Fruit fly (Drosophila melanogaster): ENCODE data around the gene Hipk.

DNA sequence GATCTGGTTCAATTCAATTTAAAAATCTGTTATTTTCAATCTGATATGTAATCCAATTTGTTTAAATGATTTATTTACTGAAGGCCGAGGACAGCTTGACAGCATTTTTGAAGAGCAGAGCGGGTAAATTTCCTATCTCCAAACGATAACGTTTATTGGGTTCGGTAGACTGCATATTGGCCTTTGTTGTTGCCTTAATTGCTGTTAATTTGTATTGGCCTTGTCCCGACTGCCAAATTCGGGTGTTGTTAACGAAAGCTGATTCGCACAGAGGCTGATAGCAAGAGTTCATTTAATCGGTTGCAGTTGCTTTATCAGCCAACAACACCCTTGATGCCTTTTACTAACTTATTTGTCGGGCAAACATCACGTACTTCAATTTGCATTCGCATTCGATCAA is 58.2 kb downstream of the Hipk start:
- TF ChIP-seq NC2β (GFP tag; optimal IDR thresholded peaks at IDR 0.05): no peak
- no peak for TF ChIP-seq ara (GFP tag; IDR thresholded peaks at IDR 0.05)
- no peak for TF ChIP-seq CG1647 (GFP tag; optimal IDR thresholded peaks at IDR 0.05)
- no peak for TF ChIP-seq CG8765 (GFP tag; IDR thresholded peaks at IDR 0.05)
- no peak for TF ChIP-seq zen2 (GFP tag; IDR thresholded peaks at IDR 0.05; ENCODE audit: partially characterized antibody)
- TF ChIP-seq ranshi (GFP tag; IDR thresholded peaks at IDR 0.05): no peak
- no peak for TF ChIP-seq al (GFP tag; IDR thresholded peaks at IDR 0.05)
- TF ChIP-seq chif (GFP tag; optimal IDR thresholded peaks at IDR 0.05): no peak
- no peak for TF ChIP-seq Fer3 (tag; optimal IDR thresholded peaks at IDR 0.05)
- TF ChIP-seq gsb-n (tag; optimal IDR thresholded peaks at IDR 0.05): no peak
- TF ChIP-seq Fer2 (tag; optimal IDR thresholded peaks at IDR 0.05): no peak
- no peak for TF ChIP-seq pfk (GFP tag; optimal IDR thresholded peaks at IDR 0.05)
- TF ChIP-seq sd (tag; optimal IDR thresholded peaks at IDR 0.05): no peak
- no peak for TF ChIP-seq eyg (GFP tag; optimal IDR thresholded peaks at IDR 0.05)

All from whole organism, embryonic.